Worm (Caenorhabditis elegans) whole organism, mixed stage, embryonic: Measurements from ENCODE around the gene gba-1.

Experiments
- cnd-1 ChIP-seq: fragments of 200-800 bp; sonication (Bioruptor generic); optimal IDR thresholded peaks from 2 replicates; lab custom pipeline; 2018; ENCODE audit warnings: mild to moderate bottlenecking, missing genetic modification characterization, missing compliant biosample characterization
- elt-1 ChIP-seq: sonication (generic microtip); optimal IDR thresholded peaks from 2 replicates; lab custom pipeline; 2017; ENCODE audit warnings: missing genetic modification characterization, mild to moderate bottlenecking, missing compliant biosample characterization, antibody characterized with exemption, moderate library complexity, borderline replicate concordance; ENCODE audit not compliant: insufficient read depth
- elt-3 ChIP-seq: fragments of 150-350 bp; optimal IDR thresholded peaks from 2 replicates; lab custom pipeline; 2014; ENCODE audit warnings: missing biosample characterization, missing genetic modification characterization
- hlh-1 ChIP-seq: fragments of 150-350 bp; optimal IDR thresholded peaks from 2 replicates; lab custom pipeline; 2014; ENCODE audit warnings: missing biosample characterization, missing genetic modification reagents, missing genetic modification characterization
- lin-13 ChIP-seq: fragments of 150-350 bp; optimal IDR thresholded peaks from 2 replicates; lab custom pipeline; 2014; ENCODE audit warnings: missing biosample characterization, missing genetic modification characterization
- lsy-2 ChIP-seq: fragments of 150-350 bp; optimal IDR thresholded peaks from 2 replicates; lab custom pipeline; 2014; ENCODE audit warnings: missing biosample characterization, missing genetic modification characterization
- mab-5 ChIP-seq: fragments of 150-350 bp; optimal IDR thresholded peaks from 2 replicates; lab custom pipeline; 2014; ENCODE audit warnings: missing biosample characterization, missing genetic modification characterization
- nhr-12 ChIP-seq: fragments of 150-350 bp; optimal IDR thresholded peaks from 2 replicates; lab custom pipeline; 2014; ENCODE audit warnings: missing biosample characterization, missing genetic modification characterization
- nhr-2 ChIP-seq: fragments of 150-350 bp; optimal IDR thresholded peaks from 2 replicates; lab custom pipeline; 2014; ENCODE audit warnings: missing biosample characterization, missing genetic modification characterization
- nhr-76 ChIP-seq: sonication (generic microtip); optimal IDR thresholded peaks from 2 replicates; lab custom pipeline; 2017; ENCODE audit warnings: missing biosample characterization, missing genetic modification characterization
- snpc-4 ChIP-seq: fragments of 150-350 bp; optimal IDR thresholded peaks from 2 replicates; lab custom pipeline; 2014; ENCODE audit warnings: missing biosample characterization, missing genetic modification characterization
- unc-62 ChIP-seq: fragments of 150-350 bp; optimal IDR thresholded peaks from 2 replicates; lab custom pipeline; 2014; ENCODE audit warnings: missing biosample characterization, missing genetic modification reagents, missing genetic modification characterization
- zip-8 ChIP-seq: fragments of 150-350 bp; optimal IDR thresholded peaks from 2 replicates; lab custom pipeline; 2014; ENCODE audit warnings: missing biosample characterization, missing genetic modification characterization
- ztf-11 ChIP-seq: fragments of 150-350 bp; optimal IDR thresholded peaks from 2 replicates; lab custom pipeline; 2014; ENCODE audit warnings: missing biosample characterization, missing genetic modification characterization

DNA sequence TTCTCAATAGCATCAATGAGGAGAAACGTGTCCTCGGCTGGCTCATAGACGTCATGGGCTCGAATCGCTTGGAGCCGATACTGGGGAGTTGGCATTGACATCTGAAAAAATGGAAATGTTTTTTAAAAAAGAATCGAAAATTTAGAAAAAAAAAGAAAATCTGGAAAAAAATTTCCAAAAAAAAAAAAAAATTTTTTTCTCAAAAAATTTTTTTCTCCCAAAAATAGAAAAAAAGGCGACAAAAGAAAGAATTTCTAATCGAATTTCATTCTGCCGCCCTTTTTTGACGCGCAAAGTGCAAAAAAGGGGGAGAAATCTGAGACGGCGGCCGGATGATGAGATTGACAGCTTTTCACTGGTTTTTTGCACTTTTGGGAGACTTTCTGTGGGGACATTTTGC lies 12.8 kb downstream of the gba-1 start, which contains the start of gene mtq-2:
- TF ChIP-seq nhr-12 (tag; lab: Kevin White, UChicago) (no peak), zip-8 (tag; lab: Kevin White, UChicago) (no peak), ztf-11 (no peak), nhr-76 (no peak), snpc-4 (no peak), nhr-2 (tag; lab: Kevin White, UChicago) (no peak), lsy-2 (no peak), unc-62 (GFP tag; lab: Kevin White, UChicago) (no peak), mab-5 (tag; lab: Kevin White, UChicago) (no peak), elt-1 (no peak), hlh-1 (tag; lab: Kevin White, UChicago) (no peak), elt-3 (tag; lab: Kevin White, UChicago) (no peak), lin-13 (tag; lab: Kevin White, UChicago) (no peak), cnd-1 (tag; lab: Kevin White, UChicago) (no peak)
